Worm (Caenorhabditis elegans) whole organism, young adult: ENCODE data around the gene F42F12.11.

Experiments used
- mes-4 ChIP-seq: sonication (generic microtip); optimal IDR thresholded peaks from 2 replicates; lab custom pipeline; 2016; ENCODE audit warnings: missing genotype, missing genetic modification characterization, missing compliant biosample characterization
- pha-4 ChIP-seq: fragments of 150-350 bp; sonication (generic microtip); optimal IDR thresholded peaks from 2 replicates; lab custom pipeline; 2014; ENCODE audit warnings: missing biosample characterization, missing genetic modification reagents, missing genetic modification characterization
- snpc-1.3 ChIP-seq: sonication (generic microtip); optimal IDR thresholded peaks from 2 replicates; lab custom pipeline; 2017; ENCODE audit warnings: missing genetic modification characterization, mild to moderate bottlenecking, missing compliant biosample characterization, antibody characterized with exemption, moderate library complexity, missing genotype, missing genetic modification reagents; ENCODE audit not compliant: insufficient read depth
- sptf-2 ChIP-seq: fragments of 200-800 bp; sonication (Bioruptor generic); optimal IDR thresholded peaks from 2 replicates; lab custom pipeline; 2018; ENCODE audit warnings: mild to moderate bottlenecking, missing genetic modification characterization, missing compliant biosample characterization

ce11 chrX:12360444-12360843 lies 13.6 kb downstream of the F42F12.11 start, which contains the start of the genes nspc-15 and F19H6.6:
- TF ChIP-seq snpc-1.3 (no peak), sptf-2 (GFP tag; lab: Kevin White, UChicago) (no peak), pha-4 (tag; lab: Kevin White, UChicago) (no peak), mes-4 (tag; lab: Kevin White, UChicago) (no peak)
